Worm (Caenorhabditis elegans) whole organism, L4/young adult: Measurements from ENCODE around the gene C35A5.11.

Experiments
- W03F9.2 ChIP-seq: fragments of 150-350 bp; optimal IDR thresholded peaks from 2 replicates; lab custom pipeline; 2014; ENCODE audit warnings: missing biosample characterization, missing genetic modification characterization
- dao-5 ChIP-seq: sonication (generic microtip); optimal IDR thresholded peaks from 2 replicates; lab custom pipeline; 2016; ENCODE audit warnings: missing genotype, missing genetic modification characterization, moderate library complexity, missing compliant biosample characterization
- him-1 ChIP-seq: sonication (generic microtip); optimal IDR thresholded peaks from 2 replicates; lab custom pipeline; 2016; ENCODE audit warnings: missing genotype, missing genetic modification reagents, missing genetic modification characterization, missing compliant biosample characterization

DNA sequence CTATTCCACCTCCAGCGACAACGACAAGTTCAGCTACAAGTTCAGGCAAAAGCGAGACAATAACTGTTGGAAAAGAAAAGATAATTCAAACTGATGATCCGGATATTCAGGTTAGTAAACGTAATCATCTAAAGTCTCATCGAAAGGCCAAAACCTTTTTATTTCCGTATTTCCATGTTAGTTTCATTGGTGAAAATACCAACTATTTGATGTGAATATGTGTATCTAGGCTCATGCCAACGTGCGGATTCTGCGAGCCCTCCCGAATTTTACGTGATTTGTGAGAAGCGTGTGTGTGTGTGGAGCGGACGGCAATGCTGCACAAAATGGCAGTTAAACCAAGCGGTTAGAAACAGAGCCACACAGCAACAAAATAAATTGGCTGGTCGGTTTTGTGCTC lies 31.9 kb downstream of the C35A5.11 start:
- TF ChIP-seq W03F9.2 (tag; lab: Kevin White, UChicago) (no peak), him-1 (tag; lab: Kevin White, UChicago) (no peak), dao-5 (tag; lab: Kevin White, UChicago) (no peak)
